Worm (Caenorhabditis elegans) whole organism, L3 larva: ENCODE measurements around the gene F19G12.4.

Experiments
- R02D3.7 ChIP-seq: fragments of 150-350 bp; optimal IDR thresholded peaks from 2 replicates; lab custom pipeline; 2014; ENCODE audit warnings: missing biosample characterization, missing genetic modification characterization
- ZK546.5 ChIP-seq: sonication (generic microtip); optimal IDR thresholded peaks from 2 replicates; lab custom pipeline; 2017; ENCODE audit warnings: missing biosample characterization, missing genetic modification characterization
- aly-2 ChIP-seq: fragments of 150-350 bp; optimal IDR thresholded peaks from 2 replicates; lab custom pipeline; 2014; ENCODE audit warnings: missing biosample characterization, missing genetic modification characterization
- ceh-16 ChIP-seq: sonication (generic microtip); optimal IDR thresholded peaks from 2 replicates; lab custom pipeline; 2017; ENCODE audit warnings: missing biosample characterization, missing genetic modification characterization
- ceh-28 ChIP-seq: fragments of 150-350 bp; optimal IDR thresholded peaks from 2 replicates; lab custom pipeline; 2014; ENCODE audit warnings: missing biosample characterization, missing genetic modification reagents, missing genetic modification characterization
- ceh-82 ChIP-seq: fragments of 150-350 bp; optimal IDR thresholded peaks from 2 replicates; lab custom pipeline; 2014; ENCODE audit warnings: missing biosample characterization, missing genetic modification characterization
- daf-12 ChIP-seq: fragments of 150-350 bp; optimal IDR thresholded peaks from 2 replicates; lab custom pipeline; 2014; ENCODE audit warnings: missing biosample characterization, missing genetic modification reagents, missing genetic modification characterization
- egl-27 ChIP-seq: sonication (generic microtip); optimal IDR thresholded peaks from 4 replicates; lab custom pipeline; 2017; ENCODE audit warnings: missing biosample characterization, missing genetic modification reagents, missing genetic modification characterization
- egl-5 ChIP-seq: fragments of 150-350 bp; optimal IDR thresholded peaks from 2 replicates; lab custom pipeline; 2017; ENCODE audit warnings: missing biosample characterization, missing genetic modification reagents, missing genetic modification characterization, inconsistent platforms
- elt-2 ChIP-seq: sonication (generic microtip); optimal IDR thresholded peaks from 2 replicates; lab custom pipeline; 2016; ENCODE audit warnings: missing genetic modification reagents, mild to moderate bottlenecking, missing genetic modification characterization, missing compliant biosample characterization
- elt-3 ChIP-seq, 3 experiments: fragments of 150-350 bp in 1 of 3; sonication (generic microtip) in 2 of 3; optimal IDR thresholded peaks; 2 replicates in 2 of 3; 4 replicates in 1 of 3; lab custom pipeline; 2014 to 2017; ENCODE audit warnings: missing biosample characterization in 3 of 3, missing genetic modification characterization in 3 of 3
- eor-1 ChIP-seq, 2 experiments: fragments of 150-350 bp; optimal IDR thresholded peaks; 2 replicates each; lab custom pipeline; 2014 to 2018; ENCODE audit warnings: missing biosample characterization in 2 of 2, missing genetic modification characterization in 2 of 2
- fkh-2 ChIP-seq: fragments of 150-350 bp; optimal IDR thresholded peaks from 2 replicates; lab custom pipeline; 2014; ENCODE audit warnings: missing biosample characterization, missing genetic modification reagents, missing genetic modification characterization
- fos-1 ChIP-seq: fragments of 150-350 bp; optimal IDR thresholded peaks from 2 replicates; lab custom pipeline; 2014; ENCODE audit warnings: missing biosample characterization, missing genetic modification characterization
- jun-1 ChIP-seq: fragments of 150-350 bp; optimal IDR thresholded peaks from 2 replicates; lab custom pipeline; 2014; ENCODE audit warnings: missing biosample characterization, missing genetic modification reagents, missing genetic modification characterization
- lin-39 ChIP-seq: fragments of 150-350 bp; optimal IDR thresholded peaks from 2 replicates; lab custom pipeline; 2018; ENCODE audit warnings: missing biosample characterization, missing genetic modification reagents, missing genetic modification characterization
- lsy-12 ChIP-seq: sonication (generic microtip); optimal IDR thresholded peaks from 2 replicates; lab custom pipeline; 2016; ENCODE audit warnings: mild to moderate bottlenecking, missing genetic modification characterization, missing compliant biosample characterization
- nfya-1 ChIP-seq: sonication (generic microtip); optimal IDR thresholded peaks from 2 replicates; lab custom pipeline; 2017; ENCODE audit warnings: missing genetic modification characterization, mild to moderate bottlenecking, missing compliant biosample characterization, antibody characterized with exemption, moderate library complexity; ENCODE audit not compliant: insufficient read depth
- nhr-12 ChIP-seq: fragments of 150-350 bp; optimal IDR thresholded peaks from 2 replicates; lab custom pipeline; 2014; ENCODE audit warnings: missing biosample characterization, missing genetic modification characterization
- nhr-23 ChIP-seq: fragments of 150-350 bp; optimal IDR thresholded peaks from 2 replicates; lab custom pipeline; 2014; ENCODE audit warnings: missing biosample characterization, missing genetic modification reagents, missing genetic modification characterization
- nhr-237 ChIP-seq: fragments of 150-350 bp; optimal IDR thresholded peaks from 2 replicates; lab custom pipeline; 2014; ENCODE audit warnings: missing biosample characterization, missing genetic modification characterization
- nhr-25 ChIP-seq: sonication (generic microtip); optimal IDR thresholded peaks from 2 replicates; lab custom pipeline; 2017; ENCODE audit warnings: missing biosample characterization, missing genetic modification characterization
- nhr-28 ChIP-seq: fragments of 150-350 bp; optimal IDR thresholded peaks from 2 replicates; lab custom pipeline; 2014; ENCODE audit warnings: missing biosample characterization, missing genetic modification characterization
- nhr-43 ChIP-seq: sonication (generic microtip); optimal IDR thresholded peaks from 2 replicates; lab custom pipeline; 2016; ENCODE audit warnings: mild to moderate bottlenecking, missing genetic modification characterization, missing compliant biosample characterization; ENCODE audit not compliant: poor library complexity, severe bottlenecking
- nhr-67 ChIP-seq: fragments of 150-350 bp; optimal IDR thresholded peaks from 2 replicates; lab custom pipeline; 2014; ENCODE audit warnings: missing biosample characterization, missing genetic modification characterization
- pha-4 ChIP-seq: fragments of 150-350 bp; optimal IDR thresholded peaks from 2 replicates; lab custom pipeline; 2014; ENCODE audit warnings: missing biosample characterization, missing genetic modification reagents, missing genetic modification characterization
- pqm-1 ChIP-seq: fragments of 150-350 bp; optimal IDR thresholded peaks from 2 replicates; lab custom pipeline; 2017; ENCODE audit warnings: missing biosample characterization, missing genetic modification characterization, inconsistent platforms
- sea-2 ChIP-seq: fragments of 150-350 bp; sonication (generic microtip); optimal IDR thresholded peaks from 4 replicates; lab custom pipeline; 2014; ENCODE audit warnings: missing biosample characterization, missing genetic modification reagents, missing genetic modification characterization
- skn-1 ChIP-seq: fragments of 150-350 bp; optimal IDR thresholded peaks from 2 replicates; lab custom pipeline; 2014; ENCODE audit warnings: missing biosample characterization, missing genetic modification characterization
- tbx-2 ChIP-seq: sonication (generic microtip); optimal IDR thresholded peaks from 2 replicates; lab custom pipeline; 2016; ENCODE audit warnings: mild to moderate bottlenecking, missing genetic modification characterization, missing compliant biosample characterization
- unc-39 ChIP-seq: sonication (generic microtip); optimal IDR thresholded peaks from 4 replicates; lab custom pipeline; 2017; ENCODE audit warnings: missing biosample characterization, missing genetic modification characterization
- unc-62 ChIP-seq: fragments of 150-350 bp; sonication (generic microtip); optimal IDR thresholded peaks from 4 replicates; lab custom pipeline; 2014; ENCODE audit warnings: missing biosample characterization, missing genetic modification reagents, missing genetic modification characterization
- zag-1 ChIP-seq: fragments of 150-350 bp; optimal IDR thresholded peaks from 2 replicates; lab custom pipeline; 2014; ENCODE audit warnings: missing biosample characterization, missing genetic modification characterization
- ztf-11 ChIP-seq: fragments of 150-350 bp; optimal IDR thresholded peaks from 2 replicates; lab custom pipeline; 2014; ENCODE audit warnings: missing biosample characterization, missing genetic modification characterization

Gene F19G12.4

ce11 chrX:1416776-1417354 is at the start of gene F19G12.4, which contains the start of gene F19G12.8:
F19G12.4 (plus strand) TSS chrX:1417304.
F19G12.8 (plus strand) TSS chrX:1417320.
- TF ChIP-seq pqm-1 (tag; lab: Kevin White, UChicago) (peak; percentile 38), skn-1 (tag; lab: Kevin White, UChicago) (peak; percentile 54), daf-12 (tag; lab: Kevin White, UChicago) (no peak), nhr-28 (tag; lab: Kevin White, UChicago) (no peak), elt-3 (tag; optimal IDR thresholded peaks at IDR 0.05; lab: Kevin White, UChicago) (no peak), elt-2 (tag; lab: Kevin White, UChicago) (peak; percentile 62), ceh-16 (tag; lab: Kevin White, UChicago) (no peak), nhr-43 (tag; lab: Kevin White, UChicago) (no peak), nhr-12 (tag; lab: Kevin White, UChicago) (no peak), unc-62 (GFP tag; lab: Kevin White, UChicago) (no peak), unc-39 (no peak), sea-2 (GFP tag; lab: Kevin White, UChicago) (no peak), ceh-28 (tag; lab: Kevin White, UChicago) (no peak), ZK546.5 (no peak), ceh-82 (tag; lab: Kevin White, UChicago) (no peak), nhr-67 (tag; lab: Kevin White, UChicago) (no peak), nhr-237 (tag; lab: Kevin White, UChicago) (no peak)

ce11 chrX:1367416-1367815 is 49.7 kb upstream of the F19G12.4 start, which contains the start of gene dgn-2:
dgn-2 (minus strand) TSS chrX:1367516.
- TF ChIP-seq pha-4 (tag; lab: Kevin White, UChicago): no peak
- no peak for TF ChIP-seq zag-1 (tag; lab: Kevin White, UChicago)
- TF ChIP-seq fkh-2: no peak
- no peak for TF ChIP-seq egl-5
- TF ChIP-seq nhr-237 (tag; lab: Kevin White, UChicago): no peak
- TF ChIP-seq lsy-12: no peak
- no peak for TF ChIP-seq lin-39 (tag; lab: Kevin White, UChicago)
- no peak for TF ChIP-seq aly-2 (tag; lab: Kevin White, UChicago)
- TF ChIP-seq R02D3.7 (tag; lab: Kevin White, UChicago): no peak

ce11 chrX:1370736-1371281 is 46.3 kb upstream of the F19G12.4 start, which contains the start of gene F56C3.7:
F56C3.7 (minus strand) TSS chrX:1370786.
- TF ChIP-seq elt-2 (tag; lab: Kevin White, UChicago) (peak; percentile 9), jun-1 (tag; lab: Kevin White, UChicago) (no peak), tbx-2 (tag; lab: Kevin White, UChicago) (peak; percentile 2), ceh-28 (tag; lab: Kevin White, UChicago) (peak; percentile 10)

ce11 chrX:1371688-1372087 is 45.4 kb upstream of the F19G12.4 start, which contains the start of gene fbxa-190:
fbxa-190 (plus strand) TSS chrX:1372012.
- TF ChIP-seq elt-2 (tag; lab: Kevin White, UChicago): peak; percentile 67
- TF ChIP-seq sea-2 (GFP tag; lab: Kevin White, UChicago): no peak
- no peak for TF ChIP-seq nhr-23 (tag; lab: Kevin White, UChicago)
- no peak for TF ChIP-seq skn-1 (tag; lab: Kevin White, UChicago)
- no peak for TF ChIP-seq nhr-25 (tag; lab: Kevin White, UChicago)
- peak; percentile 77 for TF ChIP-seq pqm-1 (tag; lab: Kevin White, UChicago)
- TF ChIP-seq pha-4 (tag; lab: Kevin White, UChicago): peak; percentile 41

- TF ChIP-seq nhr-23 (tag; lab: Kevin White, UChicago) (no peak), nhr-237 (tag; lab: Kevin White, UChicago) (no peak), nfya-1 (tag; lab: Kevin White, UChicago) (no peak), ztf-11 (tag; lab: Kevin White, UChicago) (no peak), fos-1 (tag; lab: Kevin White, UChicago) (no peak), eor-1 (tag; optimal IDR thresholded peaks at IDR 0.05; lab: Kevin White, UChicago) (no peak), elt-3 (tag; optimal IDR thresholded peaks at IDR 0.05; lab: Kevin White, UChicago) (no peak), egl-27 (tag; lab: Kevin White, UChicago) (no peak), lin-39 (tag; lab: Kevin White, UChicago) (no peak), nhr-12 (tag; lab: Kevin White, UChicago) (no peak), elt-2 (tag; lab: Kevin White, UChicago) (no peak), jun-1 (tag; lab: Kevin White, UChicago) (no peak), nhr-25 (tag; lab: Kevin White, UChicago) (no peak)
Measured at ce11 chrX:1372464-1372863, 44.6 kb upstream of the F19G12.4 start.
